Fruit fly (Drosophila melanogaster) S2 (cell line): ENCODE results near the gene Ilk.

Experiments used
- CG8478 ChIP-seq: fragments of >200 bp; optimal IDR thresholded peaks from 2 replicates; lab custom pipeline; 2018
- CTCF ChIP-seq, 2 experiments: fragments of >200 bp; optimal IDR thresholded peaks; 2 replicates each; lab custom pipeline; 2018

DNA sequence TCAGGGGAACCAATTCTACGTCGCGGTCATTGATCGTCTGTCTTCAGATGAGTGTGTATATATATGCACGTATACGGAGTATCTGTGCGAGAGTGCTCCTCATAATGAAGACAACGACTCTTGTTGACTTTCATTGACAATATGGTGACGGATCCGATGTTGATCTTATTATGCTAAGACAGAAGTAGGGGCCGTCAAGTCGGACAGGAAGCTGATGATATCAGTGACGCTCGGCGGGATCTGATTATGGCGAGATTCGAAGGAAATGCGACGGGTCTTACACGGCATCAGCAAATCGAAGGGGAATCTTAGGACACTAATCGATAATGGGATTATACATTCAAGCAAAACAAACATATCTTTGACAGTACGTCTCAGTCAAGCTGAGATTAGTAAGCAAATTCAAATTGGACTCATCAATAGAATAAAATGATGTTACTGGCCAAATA lies 37.8 kb downstream of the Ilk start:
- TF ChIP-seq CG8478 (lab: Kevin White, UChicago) (no peak), CTCF (optimal IDR thresholded peaks at IDR 0.05; lab: Kevin White, UChicago) (no peak)
